Fruit fly (Drosophila melanogaster): ENCODE data around the gene Tb.

DNA sequence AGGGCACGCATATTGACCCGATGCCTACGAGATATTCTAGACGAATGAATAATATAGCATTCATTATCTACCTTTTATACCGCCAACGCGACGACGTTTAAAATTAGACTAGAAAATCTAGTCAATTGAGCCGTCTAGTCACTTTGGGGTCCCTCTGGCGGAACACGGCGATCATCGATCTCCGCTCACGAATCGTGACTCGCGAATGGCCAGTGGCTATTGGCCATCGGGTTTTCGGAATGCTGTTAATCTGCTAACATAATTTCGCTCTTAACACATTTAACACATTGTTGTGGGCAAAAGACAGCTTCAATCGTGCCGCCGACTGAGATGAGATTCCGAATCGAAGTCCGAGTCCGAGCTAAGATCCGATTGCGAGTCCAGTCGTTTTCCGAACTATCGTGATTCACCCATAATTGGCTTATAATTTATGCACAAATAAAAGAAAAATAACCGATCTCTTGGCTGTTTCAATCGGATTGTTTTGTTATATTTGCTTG is 34.9 kb upstream of the Tb start, which contains the start of gene TwdlP:
- TF ChIP-seq CG11617 (GFP tag; optimal IDR thresholded peaks at IDR 0.05) (no peak), CG12768 (GFP tag; optimal IDR thresholded peaks at IDR 0.05) (no peak)

Measured in whole organism, adult.